Worm (Caenorhabditis elegans) whole organism, L2 larva: ENCODE data around the gene cht-1.
A peak's percentile ranks its signal among the peaks of the same experiment; 100 is the strongest.

Experiments
- C34F6.9 ChIP-seq: fragments of 150-350 bp; optimal IDR thresholded peaks from 2 replicates; lab custom pipeline; 2014; ENCODE audit warnings: missing biosample characterization, missing genetic modification characterization
- R02D3.7 ChIP-seq: fragments of 150-350 bp; optimal IDR thresholded peaks from 2 replicates; lab custom pipeline; 2014; ENCODE audit warnings: missing biosample characterization, missing genetic modification characterization
- Y55F3AM.14 ChIP-seq: fragments of 200-800 bp; sonication (Bioruptor generic); optimal IDR thresholded peaks from 2 replicates; lab custom pipeline; 2018; ENCODE audit warnings: mild to moderate bottlenecking, missing genetic modification characterization, missing compliant biosample characterization
- aly-2 ChIP-seq: fragments of 150-350 bp; optimal IDR thresholded peaks from 2 replicates; lab custom pipeline; 2014; ENCODE audit warnings: missing biosample characterization, missing genetic modification characterization
- ama-1 ChIP-seq: fragments of 150-350 bp; optimal IDR thresholded peaks from 2 replicates; lab custom pipeline; 2018; ENCODE audit warnings: inconsistent platforms
- blmp-1 ChIP-seq: sonication (generic microtip); optimal IDR thresholded peaks from 2 replicates; lab custom pipeline; 2017; ENCODE audit warnings: missing genetic modification characterization, mild to moderate bottlenecking, missing compliant biosample characterization, antibody characterized with exemption, moderate library complexity; ENCODE audit not compliant: insufficient read depth
- ceh-16 ChIP-seq: fragments of 150-350 bp; optimal IDR thresholded peaks from 2 replicates; lab custom pipeline; 2014; ENCODE audit warnings: missing biosample characterization, missing genetic modification characterization
- crh-2 ChIP-seq: sonication (generic microtip); optimal IDR thresholded peaks from 2 replicates; lab custom pipeline; 2017; ENCODE audit warnings: missing biosample characterization, missing genetic modification characterization
- dmd-4 ChIP-seq: sonication (generic microtip); optimal IDR thresholded peaks from 2 replicates; lab custom pipeline; 2017; ENCODE audit warnings: missing biosample characterization, missing genetic modification characterization
- egl-27 ChIP-seq: sonication (generic microtip); optimal IDR thresholded peaks from 3 replicates; lab custom pipeline; 2017; ENCODE audit warnings: missing biosample characterization, missing genetic modification reagents, missing genetic modification characterization
- elt-1 ChIP-seq: fragments of 150-350 bp; optimal IDR thresholded peaks from 2 replicates; lab custom pipeline; 2014; ENCODE audit warnings: missing biosample characterization, missing genetic modification characterization
- elt-3 ChIP-seq: sonication (generic microtip); optimal IDR thresholded peaks from 2 replicates; lab custom pipeline; 2017; ENCODE audit warnings: missing biosample characterization, missing genetic modification characterization
- fos-1 ChIP-seq: fragments of 150-350 bp; optimal IDR thresholded peaks from 2 replicates; lab custom pipeline; 2014; ENCODE audit warnings: missing biosample characterization, missing genetic modification characterization
- gmeb-1 ChIP-seq: fragments of 150-350 bp; optimal IDR thresholded peaks from 2 replicates; lab custom pipeline; 2014; ENCODE audit warnings: missing biosample characterization, missing genetic modification characterization
- lin-11 ChIP-seq: fragments of 150-350 bp; sonication (generic microtip); optimal IDR thresholded peaks from 2 replicates; lab custom pipeline; 2014; ENCODE audit warnings: missing biosample characterization, missing genetic modification characterization, inconsistent platforms, mixed read lengths
- lsy-2 ChIP-seq, 2 experiments: fragments of 150-350 bp in 1 of 2; sonication (generic microtip) in 1 of 2; optimal IDR thresholded peaks; 2 replicates each; lab custom pipeline; 2014 to 2017; ENCODE audit warnings: missing biosample characterization in 2 of 2, missing genetic modification characterization in 2 of 2
- mbf-1 ChIP-seq: sonication (generic microtip); optimal IDR thresholded peaks from 2 replicates; lab custom pipeline; 2017; ENCODE audit warnings: missing biosample characterization, missing genetic modification characterization
- nhr-11 ChIP-seq: fragments of 150-350 bp; optimal IDR thresholded peaks from 2 replicates; lab custom pipeline; 2014; ENCODE audit warnings: missing biosample characterization, missing genetic modification characterization
- nhr-129 ChIP-seq: fragments of 150-350 bp; optimal IDR thresholded peaks from 2 replicates; lab custom pipeline; 2014; ENCODE audit warnings: missing biosample characterization, missing genetic modification characterization
- nhr-23 ChIP-seq: fragments of 150-350 bp; optimal IDR thresholded peaks from 2 replicates; lab custom pipeline; 2014; ENCODE audit warnings: missing biosample characterization, missing genetic modification reagents, missing genetic modification characterization
- nhr-25 ChIP-seq: fragments of 150-350 bp; sonication (generic microtip); optimal IDR thresholded peaks from 3 replicates; lab custom pipeline; 2014; ENCODE audit warnings: missing biosample characterization, missing genetic modification characterization
- nhr-6 ChIP-seq: fragments of 150-350 bp; optimal IDR thresholded peaks from 2 replicates; lab custom pipeline; 2014; ENCODE audit warnings: missing biosample characterization, missing genetic modification characterization
- peb-1 ChIP-seq: fragments of 150-350 bp; optimal IDR thresholded peaks from 2 replicates; lab custom pipeline; 2014; ENCODE audit warnings: missing biosample characterization, missing genetic modification characterization
- sem-4 ChIP-seq: fragments of 150-350 bp; optimal IDR thresholded peaks from 2 replicates; lab custom pipeline; 2014; ENCODE audit warnings: missing biosample characterization, missing genetic modification reagents, missing genetic modification characterization
- skn-1 ChIP-seq: sonication (generic microtip); optimal IDR thresholded peaks from 2 replicates; lab custom pipeline; 2017; ENCODE audit warnings: missing biosample characterization, missing genetic modification characterization
- sma-9 ChIP-seq, 2 experiments: fragments of 150-350 bp in 1 of 2; sonication (generic microtip) in 1 of 2; optimal IDR thresholded peaks; 2 replicates each; lab custom pipeline; 2014 to 2016; ENCODE audit warnings: missing genetic modification characterization in 2 of 2, mild to moderate bottlenecking in 1 of 2, missing biosample characterization in 1 of 2, missing compliant biosample characterization in 1 of 2, missing genetic modification reagents in 1 of 2, moderate library complexity in 1 of 2
- snpc-4 ChIP-seq: fragments of 150-350 bp; optimal IDR thresholded peaks from 2 replicates; lab custom pipeline; 2014; ENCODE audit warnings: missing biosample characterization, missing genetic modification characterization
- unc-39 ChIP-seq: fragments of 150-350 bp; optimal IDR thresholded peaks from 2 replicates; lab custom pipeline; 2014; ENCODE audit warnings: missing biosample characterization, missing genetic modification characterization
- unc-55 ChIP-seq: fragments of 150-350 bp; sonication (generic microtip); optimal IDR thresholded peaks from 3 replicates; lab custom pipeline; 2014; ENCODE audit warnings: missing biosample characterization, missing genetic modification reagents, missing genetic modification characterization
- unc-62 ChIP-seq: fragments of 150-350 bp; optimal IDR thresholded peaks from 2 replicates; lab custom pipeline; 2014; ENCODE audit warnings: missing biosample characterization, missing genetic modification reagents, missing genetic modification characterization
- zag-1 ChIP-seq: fragments of 150-350 bp; optimal IDR thresholded peaks from 2 replicates; lab custom pipeline; 2014; ENCODE audit warnings: missing biosample characterization, missing genetic modification characterization
- ztf-1 ChIP-seq: fragments of 200-800 bp; sonication (Bioruptor generic); conservative IDR thresholded peaks from 2 replicates; pipeline ENCODE4 v1.3.6; 2022; ENCODE audit warnings: missing genetic modification characterization, missing compliant biosample characterization
- ztf-4 ChIP-seq: fragments of 150-350 bp; optimal IDR thresholded peaks from 2 replicates; lab custom pipeline; 2014; ENCODE audit warnings: missing biosample characterization, missing genetic modification characterization

Gene cht-1

DNA sequence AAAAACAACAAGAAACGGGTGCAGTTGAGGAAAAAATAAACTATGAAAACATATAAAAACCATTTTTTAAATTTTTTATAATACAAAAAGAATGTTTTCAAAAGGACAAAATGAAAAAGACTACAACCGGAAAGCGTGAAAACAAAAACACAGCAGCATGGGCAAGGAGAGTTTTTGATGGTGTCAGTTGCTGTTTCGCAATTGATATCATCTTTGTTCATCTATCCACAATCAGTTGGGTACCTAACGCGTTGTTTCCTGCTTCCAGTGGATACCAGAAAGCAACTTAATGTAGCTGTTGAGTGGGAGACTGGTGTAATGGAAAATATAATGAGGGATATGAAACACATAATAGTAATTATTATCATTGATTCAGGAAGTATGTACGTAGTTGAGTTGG is 40.0 kb upstream of the cht-1 start:
- TF ChIP-seq sma-9 (GFP tag; optimal IDR thresholded peaks at IDR 0.05; lab: Kevin White, UChicago) (no peak), sma-9 (tag; optimal IDR thresholded peaks at IDR 0.05; lab: Kevin White, UChicago) (no peak), ztf-4 (tag; lab: Kevin White, UChicago) (no peak), fos-1 (tag; lab: Kevin White, UChicago) (no peak), sem-4 (tag; lab: Kevin White, UChicago) (no peak)

- no peak for TF ChIP-seq lsy-2 (tag; optimal IDR thresholded peaks at IDR 0.05; lab: Kevin White, UChicago)
- no peak for TF ChIP-seq R02D3.7
- TF ChIP-seq unc-62 (GFP tag; lab: Kevin White, UChicago) = no peak
- no peak for TF ChIP-seq unc-39 (tag; lab: Kevin White, UChicago)
- TF ChIP-seq lin-11 = no peak
- TF ChIP-seq nhr-11 (tag; lab: Kevin White, UChicago) = no peak
- no peak for TF ChIP-seq crh-2 (tag; lab: Kevin White, UChicago)
- TF ChIP-seq ceh-16 = no peak
- TF ChIP-seq nhr-129 (tag; lab: Kevin White, UChicago) = no peak
- TF ChIP-seq blmp-1 (tag; lab: Kevin White, UChicago) = no peak
- no peak for TF ChIP-seq gmeb-1 (tag; lab: Kevin White, UChicago)
- no peak for TF ChIP-seq elt-3
- TF ChIP-seq aly-2 (tag; lab: Kevin White, UChicago) = no peak
- TF ChIP-seq sma-9 (GFP tag; optimal IDR thresholded peaks at IDR 0.05; lab: Kevin White, UChicago) = no peak
- no peak for TF ChIP-seq sma-9 (tag; optimal IDR thresholded peaks at IDR 0.05; lab: Kevin White, UChicago)
- TF ChIP-seq C34F6.9 (tag; lab: Kevin White, UChicago) = no peak
- no peak for TF ChIP-seq ama-1
- no peak for TF ChIP-seq nhr-23
- no peak for TF ChIP-seq zag-1 (tag; lab: Kevin White, UChicago)
Measured at ce11 chrX:3430020-3430419, 30.2 kb upstream of the cht-1 start, which contains the start of gene ZK813.4. Gene ZK813.4 (minus strand): TSS chrX:3430120.

DNA sequence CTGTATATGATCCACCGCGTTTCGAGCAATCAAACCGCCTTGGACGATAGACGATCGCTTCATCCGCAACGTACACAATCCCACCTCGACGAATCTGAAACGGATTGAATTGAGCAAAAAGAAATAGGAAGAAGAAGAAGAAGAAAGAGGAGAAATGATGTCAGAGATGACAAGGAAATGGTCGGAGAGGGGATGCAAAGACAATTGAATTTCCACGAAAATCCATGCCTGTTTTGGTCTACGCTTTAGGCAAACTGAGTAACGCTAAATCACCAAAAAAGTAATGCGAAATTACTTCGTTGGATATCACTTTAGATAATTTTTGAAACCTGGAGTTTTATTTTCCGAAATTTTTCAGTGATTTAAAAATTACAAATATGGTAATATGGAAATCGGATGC is 29.3 kb upstream of the cht-1 start:
- TF ChIP-seq sma-9 (GFP tag; optimal IDR thresholded peaks at IDR 0.05; lab: Kevin White, UChicago) (peak; percentile 5), sma-9 (tag; optimal IDR thresholded peaks at IDR 0.05; lab: Kevin White, UChicago) (no peak), skn-1 (tag; lab: Kevin White, UChicago) (no peak)

DNA sequence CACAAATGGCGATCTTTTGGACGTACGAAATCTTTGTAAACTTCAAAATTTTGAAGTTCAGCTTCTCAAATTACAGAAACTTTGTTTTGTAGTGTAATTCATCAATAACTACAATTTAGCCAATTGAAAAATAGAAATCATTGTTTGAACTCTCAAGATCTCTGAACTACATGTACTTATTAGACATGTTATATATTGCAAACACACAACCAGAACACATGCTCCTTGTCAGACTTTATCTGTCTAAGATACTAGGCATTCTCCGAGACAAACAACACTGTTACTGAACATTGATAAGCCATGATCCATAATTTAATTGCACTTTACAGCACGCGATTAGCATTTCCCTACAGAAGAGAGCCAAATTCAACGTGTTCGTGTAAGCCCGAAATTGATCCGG is 24.7 kb upstream of the cht-1 start, which contains the start of gene ZK813.6:
ZK813.6 (plus strand) TSS at position 301 of the 400 bp plus-strand sequence.
- TF ChIP-seq peb-1 (tag; lab: Kevin White, UChicago) (no peak), skn-1 (tag; lab: Kevin White, UChicago) (no peak), elt-1 (tag; lab: Kevin White, UChicago) (no peak), R02D3.7 (no peak), blmp-1 (tag; lab: Kevin White, UChicago) (no peak), mbf-1 (tag; lab: Kevin White, UChicago) (no peak), unc-55 (GFP tag; lab: Kevin White, UChicago) (no peak), Y55F3AM.14 (GFP tag; lab: Kevin White, UChicago) (no peak)

- TF ChIP-seq ztf-4 (tag; lab: Kevin White, UChicago) (no peak), fos-1 (tag; lab: Kevin White, UChicago) (no peak), lsy-2 (tag; optimal IDR thresholded peaks at IDR 0.05; lab: Kevin White, UChicago) (no peak), elt-1 (tag; lab: Kevin White, UChicago) (no peak), ztf-1 (no peak), nhr-6 (no peak), sma-9 (GFP tag; optimal IDR thresholded peaks at IDR 0.05; lab: Kevin White, UChicago) (no peak), sma-9 (tag; optimal IDR thresholded peaks at IDR 0.05; lab: Kevin White, UChicago) (no peak), egl-27 (tag; lab: Kevin White, UChicago) (no peak), snpc-4 (no peak), sem-4 (tag; lab: Kevin White, UChicago) (no peak), dmd-4 (tag; lab: Kevin White, UChicago) (no peak), R02D3.7 (no peak), peb-1 (tag; lab: Kevin White, UChicago) (no peak), zag-1 (tag; lab: Kevin White, UChicago) (no peak), nhr-25 (no peak), ama-1 (no peak), skn-1 (tag; lab: Kevin White, UChicago) (no peak), gmeb-1 (tag; lab: Kevin White, UChicago) (no peak)
Measured at ce11 chrX:3419084-3419483, 19.3 kb upstream of the cht-1 start, which contains the start of gene C04F6.7. Gene C04F6.7 (minus strand): TSS chrX:3419184.
